Fruit fly (Drosophila melanogaster): ENCODE results near the gene CG8478.

DNA sequence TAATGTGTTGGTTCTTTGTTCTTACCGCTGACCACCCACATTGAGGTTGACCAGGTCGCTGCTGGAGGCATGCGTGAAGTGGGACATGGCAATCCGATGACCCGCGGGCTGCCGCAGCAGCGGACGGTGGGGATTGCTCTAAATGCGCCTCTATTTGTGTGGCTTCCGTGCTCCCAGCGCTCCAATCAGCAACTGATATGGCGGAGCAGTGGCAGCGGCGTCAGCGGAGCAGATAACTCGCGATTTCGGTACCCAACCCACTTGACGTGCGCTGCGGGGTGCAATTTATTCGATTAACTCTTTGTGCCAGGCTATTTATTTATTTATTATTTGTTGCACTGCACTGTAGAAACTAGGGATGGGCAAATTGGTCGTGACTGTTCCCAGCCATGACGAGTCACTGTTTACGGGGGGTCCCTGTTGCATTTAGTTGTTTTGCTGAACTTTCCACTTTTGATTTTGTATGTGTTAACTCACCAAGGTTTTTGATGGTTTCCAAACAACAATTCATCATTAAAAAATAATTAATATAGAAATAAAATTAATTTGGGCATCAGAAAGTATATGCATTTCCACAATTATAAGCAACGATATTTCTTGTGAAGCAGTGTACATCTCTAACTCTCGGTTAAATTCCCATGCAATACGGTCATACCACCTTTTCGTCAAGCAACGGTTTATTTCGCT is 37.3 kb downstream of the CG8478 start, which contains the start of the genes CG9467 and CG8526:
- TF ChIP-seq CG16779 (tag; optimal IDR thresholded peaks at IDR 0.05): no peak
- TF ChIP-seq CG6276 (GFP tag; optimal IDR thresholded peaks at IDR 0.05): no peak
